Worm (Caenorhabditis elegans) whole organism, L2 larva: ENCODE data around the gene R07C12.3.

Experiments used
- C34F6.9 ChIP-seq: fragments of 150-350 bp; optimal IDR thresholded peaks from 2 replicates; lab custom pipeline; 2014; ENCODE audit warnings: missing biosample characterization, missing genetic modification characterization
- Y55F3AM.14 ChIP-seq: fragments of 200-800 bp; sonication (Bioruptor generic); optimal IDR thresholded peaks from 2 replicates; lab custom pipeline; 2018; ENCODE audit warnings: mild to moderate bottlenecking, missing genetic modification characterization, missing compliant biosample characterization
- ZK546.5 ChIP-seq: sonication (generic microtip); optimal IDR thresholded peaks from 2 replicates; lab custom pipeline; 2017; ENCODE audit warnings: missing biosample characterization, missing genetic modification characterization
- alr-1 ChIP-seq: fragments of 150-350 bp; optimal IDR thresholded peaks from 2 replicates; lab custom pipeline; 2014; ENCODE audit warnings: missing biosample characterization, missing genetic modification characterization
- aly-2 ChIP-seq: fragments of 150-350 bp; optimal IDR thresholded peaks from 2 replicates; lab custom pipeline; 2014; ENCODE audit warnings: missing biosample characterization, missing genetic modification characterization
- ama-1 ChIP-seq: fragments of 150-350 bp; optimal IDR thresholded peaks from 2 replicates; lab custom pipeline; 2018; ENCODE audit warnings: inconsistent platforms
- blmp-1 ChIP-seq: sonication (generic microtip); optimal IDR thresholded peaks from 2 replicates; lab custom pipeline; 2017; ENCODE audit warnings: missing genetic modification characterization, mild to moderate bottlenecking, missing compliant biosample characterization, antibody characterized with exemption, moderate library complexity; ENCODE audit not compliant: insufficient read depth
- ceh-16 ChIP-seq: fragments of 150-350 bp; optimal IDR thresholded peaks from 2 replicates; lab custom pipeline; 2014; ENCODE audit warnings: missing biosample characterization, missing genetic modification characterization
- ceh-82 ChIP-seq: fragments of 150-350 bp; optimal IDR thresholded peaks from 2 replicates; lab custom pipeline; 2014; ENCODE audit warnings: missing biosample characterization, missing genetic modification characterization
- crh-2 ChIP-seq: sonication (generic microtip); optimal IDR thresholded peaks from 2 replicates; lab custom pipeline; 2017; ENCODE audit warnings: missing biosample characterization, missing genetic modification characterization
- elt-1 ChIP-seq: fragments of 150-350 bp; optimal IDR thresholded peaks from 2 replicates; lab custom pipeline; 2014; ENCODE audit warnings: missing biosample characterization, missing genetic modification characterization
- elt-3 ChIP-seq: sonication (generic microtip); optimal IDR thresholded peaks from 2 replicates; lab custom pipeline; 2017; ENCODE audit warnings: missing biosample characterization, missing genetic modification characterization
- fos-1 ChIP-seq: fragments of 150-350 bp; optimal IDR thresholded peaks from 2 replicates; lab custom pipeline; 2014; ENCODE audit warnings: missing biosample characterization, missing genetic modification characterization
- gmeb-1 ChIP-seq: fragments of 150-350 bp; optimal IDR thresholded peaks from 2 replicates; lab custom pipeline; 2014; ENCODE audit warnings: missing biosample characterization, missing genetic modification characterization
- lin-11 ChIP-seq: fragments of 150-350 bp; sonication (generic microtip); optimal IDR thresholded peaks from 2 replicates; lab custom pipeline; 2014; ENCODE audit warnings: missing biosample characterization, missing genetic modification characterization, inconsistent platforms, mixed read lengths
- lin-13 ChIP-seq: fragments of 150-350 bp; optimal IDR thresholded peaks from 2 replicates; lab custom pipeline; 2014; ENCODE audit warnings: missing biosample characterization, missing genetic modification reagents, missing genetic modification characterization
- lsy-2 ChIP-seq, 2 experiments: fragments of 150-350 bp in 1 of 2; sonication (generic microtip) in 1 of 2; optimal IDR thresholded peaks; 2 replicates each; lab custom pipeline; 2014 to 2017; ENCODE audit warnings: missing biosample characterization in 2 of 2, missing genetic modification characterization in 2 of 2
- mab-5 ChIP-seq: fragments of 150-350 bp; optimal IDR thresholded peaks from 2 replicates; lab custom pipeline; 2014; ENCODE audit warnings: missing biosample characterization, missing genetic modification characterization
- mbf-1 ChIP-seq: sonication (generic microtip); optimal IDR thresholded peaks from 2 replicates; lab custom pipeline; 2017; ENCODE audit warnings: missing biosample characterization, missing genetic modification characterization
- mdl-1 ChIP-seq, 2 experiments: fragments of 150-350 bp in 1 of 2; sonication (generic microtip) in 1 of 2; optimal IDR thresholded peaks; 2 replicates each; lab custom pipeline; 2017; ENCODE audit warnings: missing biosample characterization in 2 of 2, missing genetic modification characterization in 2 of 2
- nhr-11 ChIP-seq: fragments of 150-350 bp; optimal IDR thresholded peaks from 2 replicates; lab custom pipeline; 2014; ENCODE audit warnings: missing biosample characterization, missing genetic modification characterization
- nhr-12 ChIP-seq: fragments of 150-350 bp; optimal IDR thresholded peaks from 2 replicates; lab custom pipeline; 2014; ENCODE audit warnings: missing biosample characterization, missing genetic modification characterization
- nhr-129 ChIP-seq: fragments of 150-350 bp; optimal IDR thresholded peaks from 2 replicates; lab custom pipeline; 2014; ENCODE audit warnings: missing biosample characterization, missing genetic modification characterization
- nhr-23 ChIP-seq: fragments of 150-350 bp; optimal IDR thresholded peaks from 2 replicates; lab custom pipeline; 2014; ENCODE audit warnings: missing biosample characterization, missing genetic modification reagents, missing genetic modification characterization
- nhr-237 ChIP-seq: fragments of 150-350 bp; optimal IDR thresholded peaks from 2 replicates; lab custom pipeline; 2014; ENCODE audit warnings: missing biosample characterization, missing genetic modification characterization
- nhr-6 ChIP-seq: fragments of 150-350 bp; optimal IDR thresholded peaks from 2 replicates; lab custom pipeline; 2014; ENCODE audit warnings: missing biosample characterization, missing genetic modification characterization
- nhr-77 ChIP-seq: fragments of 150-350 bp; optimal IDR thresholded peaks from 2 replicates; lab custom pipeline; 2014; ENCODE audit warnings: missing biosample characterization, missing genetic modification characterization
- sem-4 ChIP-seq: fragments of 150-350 bp; optimal IDR thresholded peaks from 2 replicates; lab custom pipeline; 2014; ENCODE audit warnings: missing biosample characterization, missing genetic modification reagents, missing genetic modification characterization
- skn-1 ChIP-seq: sonication (generic microtip); optimal IDR thresholded peaks from 2 replicates; lab custom pipeline; 2017; ENCODE audit warnings: missing biosample characterization, missing genetic modification characterization
- sma-9 ChIP-seq, 2 experiments: fragments of 150-350 bp in 1 of 2; sonication (generic microtip) in 1 of 2; optimal IDR thresholded peaks; 2 replicates each; lab custom pipeline; 2014 to 2016; ENCODE audit warnings: missing genetic modification characterization in 2 of 2, mild to moderate bottlenecking in 1 of 2, missing biosample characterization in 1 of 2, missing compliant biosample characterization in 1 of 2, missing genetic modification reagents in 1 of 2, moderate library complexity in 1 of 2
- snpc-4 ChIP-seq: fragments of 150-350 bp; optimal IDR thresholded peaks from 2 replicates; lab custom pipeline; 2014; ENCODE audit warnings: missing biosample characterization, missing genetic modification characterization
- unc-39 ChIP-seq: fragments of 150-350 bp; optimal IDR thresholded peaks from 2 replicates; lab custom pipeline; 2014; ENCODE audit warnings: missing biosample characterization, missing genetic modification characterization
- ztf-1 ChIP-seq: fragments of 200-800 bp; sonication (Bioruptor generic); conservative IDR thresholded peaks from 2 replicates; pipeline ENCODE4 v1.3.6; 2022; ENCODE audit warnings: missing genetic modification characterization, missing compliant biosample characterization
- ztf-11 ChIP-seq: sonication (generic microtip); optimal IDR thresholded peaks from 2 replicates; lab custom pipeline; 2017; ENCODE audit warnings: missing biosample characterization, missing genetic modification characterization
- ztf-4 ChIP-seq: fragments of 150-350 bp; optimal IDR thresholded peaks from 2 replicates; lab custom pipeline; 2014; ENCODE audit warnings: missing biosample characterization, missing genetic modification characterization

Gene R07C12.3

ce11 chrIV:4115634-4116033 is 29.2 kb upstream of the R07C12.3 start, which contains the start of the genes F49F1.4 and F49F1.2:
TSS of gene F49F1.4 (minus strand) at chrIV:4115734.
TSS of gene F49F1.2 (plus strand) at chrIV:4115943.
- TF ChIP-seq ZK546.5 (tag; lab: Kevin White, UChicago), result no peak
- no peak for TF ChIP-seq nhr-77 (tag; lab: Kevin White, UChicago)
- no peak for TF ChIP-seq mbf-1 (tag; lab: Kevin White, UChicago)
- no peak for TF ChIP-seq nhr-237 (tag; lab: Kevin White, UChicago)
- no peak for TF ChIP-seq unc-39 (tag; lab: Kevin White, UChicago)
- no peak for TF ChIP-seq elt-1 (tag; lab: Kevin White, UChicago)
- TF ChIP-seq ceh-82 (tag; lab: Kevin White, UChicago), result no peak
- no peak for TF ChIP-seq nhr-11 (tag; lab: Kevin White, UChicago)
- no peak for TF ChIP-seq mdl-1 (tag; optimal IDR thresholded peaks at IDR 0.05; lab: Kevin White, UChicago)
- TF ChIP-seq C34F6.9, result no peak
- TF ChIP-seq nhr-12, result no peak
- TF ChIP-seq, all 48 proteins: peak for 0

ce11 chrIV:4117432-4117831 is 27.5 kb upstream of the R07C12.3 start, which contains the start of gene drd-50:
TSS of gene drd-50 (plus strand) at chrIV:4117732.
- TF ChIP-seq gmeb-1 (no peak), fos-1 (tag; lab: Kevin White, UChicago) (peak; percentile 15)

ce11 chrIV:4120263-4120662 is 24.6 kb upstream of the R07C12.3 start, which contains the start of gene F49F1.5:
TSS of gene F49F1.5 (minus strand) at chrIV:4120415.
- TF ChIP-seq mbf-1 (tag; lab: Kevin White, UChicago) (no peak), ceh-82 (tag; lab: Kevin White, UChicago) (no peak), skn-1 (tag; lab: Kevin White, UChicago) (no peak), ztf-4 (tag; lab: Kevin White, UChicago) (no peak), lin-13 (GFP tag; lab: Kevin White, UChicago) (no peak), elt-1 (tag; lab: Kevin White, UChicago) (no peak), alr-1 (tag; lab: Kevin White, UChicago) (no peak), aly-2 (tag; lab: Kevin White, UChicago) (no peak), blmp-1 (tag; lab: Kevin White, UChicago) (no peak), nhr-129 (tag; lab: Kevin White, UChicago) (no peak), ztf-1 (no peak), mab-5 (no peak), ceh-16 (no peak), ama-1 (no peak), elt-3 (no peak), nhr-23 (no peak), crh-2 (tag; lab: Kevin White, UChicago) (no peak), nhr-11 (tag; lab: Kevin White, UChicago) (no peak)

- TF ChIP-seq ztf-11 (tag; lab: Kevin White, UChicago) (no peak), nhr-6 (tag; lab: Kevin White, UChicago) (no peak), nhr-237 (tag; lab: Kevin White, UChicago) (no peak), Y55F3AM.14 (GFP tag; lab: Kevin White, UChicago) (no peak), sma-9 (GFP tag; optimal IDR thresholded peaks at IDR 0.05; lab: Kevin White, UChicago) (no peak), sma-9 (tag; optimal IDR thresholded peaks at IDR 0.05; lab: Kevin White, UChicago) (no peak), elt-3 (no peak), sem-4 (tag; lab: Kevin White, UChicago) (no peak), lin-11 (tag; lab: Kevin White, UChicago) (no peak), lsy-2 (tag; optimal IDR thresholded peaks at IDR 0.05; lab: Kevin White, UChicago) (no peak), lin-13 (GFP tag; lab: Kevin White, UChicago) (no peak)
Measured at ce11 chrIV:4121055-4121454, 23.8 kb upstream of the R07C12.3 start.

ce11 chrIV:4123083-4123482 is 21.8 kb upstream of the R07C12.3 start, which contains the start of gene mul-1:
TSS of gene mul-1 (minus strand) at chrIV:4123166.
- TF ChIP-seq nhr-129 (tag; lab: Kevin White, UChicago) (no peak), Y55F3AM.14 (GFP tag; lab: Kevin White, UChicago) (no peak), snpc-4 (no peak), nhr-6 (tag; lab: Kevin White, UChicago) (no peak)
